Fruit fly (Drosophila melanogaster) whole organism: ENCODE data around the gene Gr66a.

ENCODE experiments used
- CG8478 ChIP-seq: fragments of >200 bp; optimal IDR thresholded peaks from 2 replicates; lab custom pipeline; 2018; ENCODE audit warnings: inconsistent platforms
- EcR ChIP-seq, 2 experiments: fragments of >200 bp; optimal IDR thresholded peaks; 2 replicates each; lab custom pipeline; 2017; ENCODE audit warnings: missing biosample characterization in 2 of 2, missing genetic modification characterization in 2 of 2, missing genetic modification reagents in 2 of 2
- pan ChIP-seq: fragments of >200 bp; optimal IDR thresholded peaks from 2 replicates; lab custom pipeline; 2017

DNA sequence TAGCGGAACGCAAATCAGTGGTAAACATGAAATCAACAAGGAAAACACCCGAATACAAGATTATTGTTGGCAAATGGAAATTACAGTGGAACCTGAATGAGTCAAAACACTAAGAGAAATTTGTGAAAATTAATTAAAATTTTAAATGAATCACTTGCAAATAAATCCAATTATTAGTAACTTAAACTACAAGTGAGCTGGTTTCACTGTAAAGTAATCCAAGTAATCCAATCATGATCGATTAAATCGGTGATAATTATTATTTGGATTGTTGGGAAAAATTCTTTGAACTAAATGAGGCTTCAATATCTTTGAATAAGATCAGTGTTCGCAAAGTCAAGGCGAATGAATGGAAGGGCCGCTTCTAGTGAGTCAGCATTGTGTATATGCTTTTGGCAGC is 18.4 kb downstream of the Gr66a start:
- no peak for TF ChIP-seq pan (lab: Kevin White, UChicago)
- TF ChIP-seq EcR (GFP tag; optimal IDR thresholded peaks at IDR 0.05; lab: Kevin White, UChicago): no peak
- TF ChIP-seq CG8478 (lab: Kevin White, UChicago): no peak
